Fruit fly (Drosophila melanogaster): ENCODE results near the gene HINT1.

DNA sequence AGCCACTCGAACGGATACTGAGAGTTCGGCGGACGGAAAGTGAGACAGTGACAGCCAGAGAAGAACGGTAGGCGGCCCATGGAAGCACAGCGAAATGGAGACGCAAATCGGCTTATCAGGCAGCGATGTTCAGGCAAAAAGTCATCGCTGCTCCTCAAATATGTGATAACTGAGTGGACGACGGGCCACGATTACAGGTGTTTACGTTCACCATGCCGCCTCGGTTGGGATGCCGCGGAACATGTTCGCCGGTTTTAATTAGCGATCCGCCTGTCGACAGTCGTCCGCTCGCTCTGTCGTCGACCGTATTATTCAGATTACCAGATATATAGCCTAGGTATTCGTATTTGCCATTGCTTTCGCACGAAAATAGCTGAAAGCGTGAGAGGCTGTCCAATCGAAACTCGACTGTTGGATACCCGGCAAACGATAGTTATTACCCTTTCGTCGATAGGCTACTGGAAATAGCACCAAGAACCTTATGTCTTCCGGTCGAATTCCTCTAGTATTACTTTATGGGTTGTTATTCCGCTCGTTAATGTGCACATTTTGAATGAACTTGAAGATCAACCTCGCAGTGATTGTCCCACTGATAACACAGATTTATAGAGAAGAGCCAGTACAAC is 18.7 kb upstream of the HINT1 start:
- no peak for TF ChIP-seq fru (GFP tag; optimal IDR thresholded peaks at IDR 0.05)
- TF ChIP-seq usp (GFP tag; optimal IDR thresholded peaks at IDR 0.05), result no peak
- no peak for TF ChIP-seq Abd-B (GFP tag; optimal IDR thresholded peaks at IDR 0.05)
- no peak for TF ChIP-seq N (GFP tag; optimal IDR thresholded peaks at IDR 0.05)
- TF ChIP-seq jim (GFP tag; optimal IDR thresholded peaks at IDR 0.05), result no peak
- TF ChIP-seq dl (GFP tag; optimal IDR thresholded peaks at IDR 0.05; ENCODE audit: insufficient read depth in 1 of 2, partially characterized antibody in 2 of 2), result peak in 1 of 2 experiments; percentile 13
- no peak for TF ChIP-seq OdsH (GFP tag; optimal IDR thresholded peaks at IDR 0.05)
- no peak for TF ChIP-seq dmrt93B (GFP tag; optimal IDR thresholded peaks at IDR 0.05)
- TF ChIP-seq br (GFP tag; optimal IDR thresholded peaks at IDR 0.05), result no peak
- TF ChIP-seq brk (GFP tag; optimal IDR thresholded peaks at IDR 0.05), result no peak
- no peak for TF ChIP-seq Myc (optimal IDR thresholded peaks at IDR 0.05)
- TF ChIP-seq psq (GFP tag; optimal IDR thresholded peaks at IDR 0.05), result no peak

Measured in whole organism, wandering third instar larva.